Fruit fly (Drosophila melanogaster): ENCODE data around the gene CSN1b.

dm6 chr3L:18901411-18901810 lies 3.3 kb downstream of the CSN1b start, which contains the start of the genes arx and CG6843:
- TF ChIP-seq gl (tag; optimal IDR thresholded peaks at IDR 0.05) (no peak), CG15710 (tag; optimal IDR thresholded peaks at IDR 0.05) (no peak), rn (GFP tag; IDR thresholded peaks at IDR 0.05) (no peak), fd96Ca (GFP tag; IDR thresholded peaks at IDR 0.05) (no peak)

All from whole organism, pupa.